Fruit fly (Drosophila melanogaster) whole organism, embryonic: ENCODE measurements around the gene Taf6.
A peak's percentile ranks its signal among the peaks of the same experiment; 100 is the strongest.

Experiments
- Adf1 ChIP-seq: fragments of 200-800 bp; sonication (Bioruptor generic); IDR thresholded peaks from 2 replicates; pipeline ENCODE4 v1.3.6; 2022; ENCODE audit warnings: missing biosample characterization, missing genetic modification characterization
- CG10543 ChIP-seq: fragments of 200-800 bp; sonication (Bioruptor generic); optimal IDR thresholded peaks from 3 replicates; lab custom pipeline; 2017; ENCODE audit warnings: missing biosample characterization, mild to moderate bottlenecking, missing genetic modification characterization, moderate library complexity
- CG10959 ChIP-seq: fragments of 200-800 bp; sonication (Bioruptor generic); IDR thresholded peaks from 2 replicates; pipeline ENCODE4 v1.3.6; 2022; ENCODE audit warnings: missing biosample characterization, missing genetic modification characterization
- CG11504 ChIP-seq: fragments of 200-800 bp; sonication (Bioruptor generic); optimal IDR thresholded peaks from 3 replicates; lab custom pipeline; 2019; ENCODE audit warnings: missing biosample characterization, mild to moderate bottlenecking, missing genetic modification characterization, moderate library complexity
- CG11696 ChIP-seq: fragments of 200-800 bp; sonication (Bioruptor generic); IDR thresholded peaks from 2 replicates; pipeline ENCODE4 v1.3.6; 2022; ENCODE audit warnings: missing biosample characterization, missing genetic modification characterization
- CG13123 ChIP-seq: fragments of 200-800 bp; sonication (Bioruptor generic); optimal IDR thresholded peaks from 2 replicates; lab custom pipeline; 2016; ENCODE audit warnings: missing biosample characterization, missing genetic modification characterization
- CG13296 ChIP-seq: fragments of 200-800 bp; sonication (Bioruptor generic); optimal IDR thresholded peaks from 3 replicates; lab custom pipeline; 2018; ENCODE audit warnings: missing biosample characterization, mild to moderate bottlenecking, missing genetic modification characterization
- CG14050 ChIP-seq: fragments of 200-800 bp; sonication (Bioruptor generic); IDR thresholded peaks from 3 replicates; pipeline ENCODE4 v1.3.6; 2022; ENCODE audit warnings: missing biosample characterization, missing genetic modification characterization
- CG14965 ChIP-seq: fragments of 200-800 bp; sonication (Bioruptor generic); optimal IDR thresholded peaks from 2 replicates; lab custom pipeline; 2016; ENCODE audit warnings: missing biosample characterization, missing genetic modification characterization, borderline replicate concordance
- CG15073 ChIP-seq: fragments of 200-800 bp; sonication (Bioruptor generic); optimal IDR thresholded peaks from 2 replicates; lab custom pipeline; 2016; ENCODE audit warnings: missing biosample characterization, missing genetic modification characterization
- CG1529 ChIP-seq: fragments of 200-800 bp; sonication (Bioruptor generic); optimal IDR thresholded peaks from 3 replicates; lab custom pipeline; 2018; ENCODE audit warnings: missing biosample characterization, missing genetic modification characterization
- CG15696 ChIP-seq: fragments of 200-800 bp; sonication (Bioruptor generic); optimal IDR thresholded peaks from 2 replicates; lab custom pipeline; 2019; ENCODE audit warnings: missing biosample characterization, mild to moderate bottlenecking, missing genetic modification characterization, moderate library complexity
- CG1602 ChIP-seq: fragments of 200-800 bp; sonication (Bioruptor generic); optimal IDR thresholded peaks from 3 replicates; lab custom pipeline; 2016; ENCODE audit warnings: missing biosample characterization, missing genetic modification characterization
- CG17359 ChIP-seq: fragments of 200-800 bp; sonication (Bioruptor generic); optimal IDR thresholded peaks from 3 replicates; lab custom pipeline; 2018; ENCODE audit warnings: missing biosample characterization, mild to moderate bottlenecking, missing genetic modification characterization, moderate library complexity
- CG17802 ChIP-seq: fragments of 200-800 bp; sonication (Bioruptor generic); optimal IDR thresholded peaks from 2 replicates; lab custom pipeline; 2018; ENCODE audit warnings: missing biosample characterization, mild to moderate bottlenecking, missing genetic modification characterization, moderate library complexity
- CG17912 ChIP-seq: fragments of 200-800 bp; sonication (Bioruptor generic); optimal IDR thresholded peaks from 2 replicates; lab custom pipeline; 2018; ENCODE audit warnings: missing biosample characterization, mild to moderate bottlenecking, missing genetic modification characterization
- CG18262 ChIP-seq: fragments of 200-800 bp; optimal IDR thresholded peaks from 3 replicates; lab custom pipeline; 2019; ENCODE audit warnings: missing biosample characterization, mild to moderate bottlenecking, missing genetic modification characterization, moderate library complexity
- CG30020 ChIP-seq: fragments of 200-800 bp; optimal IDR thresholded peaks from 2 replicates; lab custom pipeline; 2019; ENCODE audit warnings: missing biosample characterization, mild to moderate bottlenecking, missing genetic modification characterization, moderate library complexity
- CG34422 ChIP-seq: fragments of 200-800 bp; sonication (Bioruptor generic); IDR thresholded peaks from 3 replicates; pipeline ENCODE4 v1.3.6; 2022; ENCODE audit warnings: missing biosample characterization, missing genetic modification characterization
- CG6765 ChIP-seq: fragments of 200-800 bp; sonication (Bioruptor generic); optimal IDR thresholded peaks from 3 replicates; lab custom pipeline; 2017; ENCODE audit warnings: missing biosample characterization, mild to moderate bottlenecking, missing genetic modification characterization
- CG9609 ChIP-seq: fragments of 200-800 bp; sonication (Bioruptor generic); optimal IDR thresholded peaks from 3 replicates; lab custom pipeline; 2016; ENCODE audit warnings: missing biosample characterization, missing genetic modification characterization
- D ChIP-seq, 2 experiments: fragments of 200-800 bp in 1 of 2; fragments of >200 bp in 1 of 2; sonication (Bioruptor generic) in 1 of 2; optimal IDR thresholded peaks; 2 replicates in 1 of 2; 3 replicates in 1 of 2; lab custom pipeline; 2017; ENCODE audit warnings: mild to moderate bottlenecking in 1 of 2, missing biosample characterization in 1 of 2, missing genetic modification characterization in 1 of 2, missing genetic modification reagents in 1 of 2
- Doc3 ChIP-seq: fragments of 200-800 bp; sonication (Bioruptor generic); IDR thresholded peaks from 3 replicates; pipeline ENCODE4 v1.3.6; 2022; ENCODE audit warnings: missing biosample characterization, missing genetic modification characterization; ENCODE audit not compliant: partially characterized antibody
- Fer3 ChIP-seq: fragments of 200-800 bp; sonication (Bioruptor generic); optimal IDR thresholded peaks from 2 replicates; lab custom pipeline; 2018; ENCODE audit warnings: missing biosample characterization, mild to moderate bottlenecking, missing genetic modification characterization, moderate library complexity
- HLH54F ChIP-seq: fragments of 200-800 bp; sonication (Bioruptor generic); optimal IDR thresholded peaks from 3 replicates; lab custom pipeline; 2016; ENCODE audit warnings: missing biosample characterization, missing genetic modification characterization
- Hmr ChIP-seq: fragments of 200-800 bp; sonication (Bioruptor generic); optimal IDR thresholded peaks from 3 replicates; lab custom pipeline; 2017; ENCODE audit warnings: mild to moderate bottlenecking, missing biosample characterization, missing genetic modification reagents, missing genetic modification characterization
- Kr ChIP-seq: fragments of 200-800 bp; sonication (Bioruptor generic); optimal IDR thresholded peaks from 2 replicates; lab custom pipeline; 2017; ENCODE audit warnings: missing biosample characterization, mild to moderate bottlenecking, missing genetic modification characterization
- Med ChIP-seq: fragments of 200-800 bp; sonication (Bioruptor generic); peaks from one replicate; lab custom pipeline; 2016; ENCODE audit warnings: missing biosample characterization, missing genetic modification characterization, mild to moderate bottlenecking, inconsistent platforms, moderate library complexity
- Nf-YA ChIP-seq: fragments of 200-800 bp; sonication (Bioruptor generic); IDR thresholded peaks from 2 replicates; pipeline ENCODE4 v1.3.6; 2022; ENCODE audit warnings: missing biosample characterization, missing genetic modification characterization
- Oaz ChIP-seq: fragments of 200-800 bp; sonication (Bioruptor generic); IDR thresholded peaks from 2 replicates; pipeline ENCODE4 v1.3.6; 2022; ENCODE audit warnings: missing biosample characterization, missing genetic modification characterization
- Opbp ChIP-seq: fragments of 200-800 bp; sonication (Bioruptor generic); IDR thresholded peaks from 3 replicates; pipeline ENCODE4 v1.3.6; 2022; ENCODE audit warnings: missing biosample characterization, missing genetic modification characterization; ENCODE audit not compliant: partially characterized antibody
- Scr ChIP-seq: fragments of 200-800 bp; sonication (Bioruptor generic); IDR thresholded peaks from 2 replicates; pipeline ENCODE4 v1.3.6; 2022; ENCODE audit warnings: missing biosample characterization, missing genetic modification characterization; ENCODE audit not compliant: partially characterized antibody
- Spps ChIP-seq: fragments of 200-800 bp; sonication (Bioruptor generic); optimal IDR thresholded peaks from 2 replicates; lab custom pipeline; 2018; ENCODE audit warnings: missing biosample characterization, mild to moderate bottlenecking, missing genetic modification characterization
- YL-1 ChIP-seq: fragments of 200-800 bp; sonication (Bioruptor generic); optimal IDR thresholded peaks from 3 replicates; lab custom pipeline; 2017; ENCODE audit warnings: missing biosample characterization, mild to moderate bottlenecking, missing genetic modification characterization
- ab ChIP-seq: fragments of 200-800 bp; sonication (Bioruptor generic); optimal IDR thresholded peaks from 2 replicates; lab custom pipeline; 2016; ENCODE audit warnings: missing biosample characterization, missing genetic modification characterization
- chif ChIP-seq, 2 experiments: fragments of 200-800 bp; sonication (Bioruptor generic); optimal IDR thresholded peaks; 3 replicates each; lab custom pipeline; 2016; ENCODE audit warnings: missing biosample characterization in 2 of 2, missing genetic modification characterization in 2 of 2
- dati ChIP-seq: fragments of 200-800 bp; sonication (Bioruptor generic); IDR thresholded peaks from 2 replicates; pipeline ENCODE4 v1.3.6; 2022; ENCODE audit warnings: missing biosample characterization, missing genetic modification characterization
- dysf ChIP-seq: fragments of 200-800 bp; sonication (Bioruptor generic); IDR thresholded peaks from 3 replicates; pipeline ENCODE4 v1.3.6; 2022; ENCODE audit warnings: missing biosample characterization, missing genetic modification characterization
- fd102C ChIP-seq: fragments of 200-800 bp; sonication (Bioruptor generic); optimal IDR thresholded peaks from 2 replicates; lab custom pipeline; 2018; ENCODE audit warnings: missing biosample characterization, mild to moderate bottlenecking, missing genetic modification characterization, moderate library complexity
- gsb-n ChIP-seq: fragments of 200-800 bp; sonication (Bioruptor generic); optimal IDR thresholded peaks from 3 replicates; lab custom pipeline; 2018; ENCODE audit warnings: missing biosample characterization, mild to moderate bottlenecking, missing genetic modification characterization
- gt ChIP-seq: fragments of 200-800 bp; sonication (Bioruptor generic); IDR thresholded peaks from 2 replicates; pipeline ENCODE4 v1.3.6; 2022; ENCODE audit warnings: missing biosample characterization, missing genetic modification characterization
- hb ChIP-seq: fragments of 200-800 bp; sonication (Bioruptor generic); IDR thresholded peaks from 3 replicates; pipeline ENCODE4 v1.3.6; 2022; ENCODE audit warnings: missing biosample characterization, missing genetic modification characterization; ENCODE audit not compliant: partially characterized antibody
- lmd ChIP-seq: fragments of 200-800 bp; sonication (Bioruptor generic); IDR thresholded peaks from 2 replicates; pipeline ENCODE4 v1.3.6; 2022; ENCODE audit warnings: missing biosample characterization, missing genetic modification characterization
- mirr ChIP-seq: fragments of 200-800 bp; sonication (Bioruptor generic); optimal IDR thresholded peaks from 3 replicates; lab custom pipeline; 2018; ENCODE audit warnings: missing biosample characterization, mild to moderate bottlenecking, missing genetic modification characterization
- mld ChIP-seq: fragments of 200-800 bp; sonication (Bioruptor generic); IDR thresholded peaks from 3 replicates; pipeline ENCODE4 v1.3.6; 2022; ENCODE audit warnings: missing biosample characterization, missing genetic modification characterization; ENCODE audit not compliant: partially characterized antibody
- repo ChIP-seq: fragments of 200-800 bp; sonication (Bioruptor generic); optimal IDR thresholded peaks from 2 replicates; lab custom pipeline; 2016; ENCODE audit warnings: missing biosample characterization, missing genetic modification characterization
- scrt ChIP-seq: fragments of 200-800 bp; sonication (Bioruptor generic); optimal IDR thresholded peaks from 2 replicates; lab custom pipeline; 2018; ENCODE audit warnings: missing biosample characterization, mild to moderate bottlenecking, missing genetic modification characterization, moderate library complexity
- sens ChIP-seq: fragments of 200-800 bp; sonication (Bioruptor generic); peaks from one replicate; lab custom pipeline; 2016; ENCODE audit warnings: missing biosample characterization, missing genetic modification characterization
- unc-4 ChIP-seq: fragments of 200-800 bp; sonication (Bioruptor generic); IDR thresholded peaks from 2 replicates; pipeline ENCODE4 v1.3.6; 2022; ENCODE audit warnings: missing biosample characterization, missing genetic modification characterization; ENCODE audit not compliant: partially characterized antibody

Gene Taf6

dm6 chr3L:19557197-19557995, 41.5 kb upstream of the Taf6 start (continued):
- TF ChIP-seq D (optimal IDR thresholded peaks at IDR 0.05; lab: Kevin White, UChicago) (no peak), D (GFP tag; optimal IDR thresholded peaks at IDR 0.05; lab: Kevin White, UChicago) (peak; percentile 19), CG6765 (no peak), CG15696 (tag; lab: Kevin White, UChicago) (peak; percentile 84), CG11696 (GFP tag; lab: Robert Waterston, UW) (no peak), CG1602 (GFP tag; lab: Kevin White, UChicago) (no peak), Oaz (GFP tag; lab: Robert Waterston, UW) (no peak), ab (GFP tag; lab: Kevin White, UChicago) (no peak), fd102C (no peak), CG10543 (GFP tag; lab: Kevin White, UChicago) (no peak), Opbp (GFP tag; lab: Robert Waterston, UW) (no peak), mirr (GFP tag; lab: Kevin White, UChicago) (no peak), CG34422 (GFP tag; lab: Robert Waterston, UW) (no peak), chif (GFP tag; optimal IDR thresholded peaks at IDR 0.05; lab: Kevin White, UChicago) (no peak), repo (no peak), dysf (GFP tag; lab: Robert Waterston, UW) (no peak), HLH54F (GFP tag; lab: Kevin White, UChicago) (no peak), Hmr (GFP tag; lab: Kevin White, UChicago) (no peak), Kr (GFP tag; lab: Kevin White, UChicago) (no peak), scrt (GFP tag; lab: Kevin White, UChicago) (no peak), CG30020 (tag; lab: Kevin White, UChicago) (peak; percentile 21), Nf-YA (GFP tag; lab: Robert Waterston, UW) (no peak), CG15073 (no peak), Doc3 (no peak), CG17912 (GFP tag; lab: Kevin White, UChicago) (no peak), Adf1 (GFP tag; lab: Robert Waterston, UW) (no peak), CG14965 (GFP tag; lab: Kevin White, UChicago) (no peak), CG17802 (tag; lab: Kevin White, UChicago) (no peak), Med (GFP tag; lab: Kevin White, UChicago) (no peak), YL-1 (GFP tag; lab: Kevin White, UChicago) (no peak), lmd (no peak), CG11504 (tag; lab: Kevin White, UChicago) (no peak), hb (no peak), mld (GFP tag; lab: Robert Waterston, UW) (no peak), CG1529 (GFP tag; lab: Kevin White, UChicago) (no peak), CG13123 (GFP tag; lab: Kevin White, UChicago) (no peak), CG10959 (GFP tag; lab: Robert Waterston, UW) (no peak), Scr (GFP tag; lab: Robert Waterston, UW) (no peak), CG13296 (no peak), CG9609 (no peak), CG17359 (no peak), Fer3 (tag; lab: Kevin White, UChicago) (no peak), Spps (tag; lab: Kevin White, UChicago) (no peak), CG14050 (no peak), gt (no peak), CG18262 (tag; lab: Kevin White, UChicago) (peak; percentile 82), unc-4 (GFP tag; lab: Robert Waterston, UW) (no peak), gsb-n (peak; percentile 58), sens (GFP tag; lab: Kevin White, UChicago) (no peak), dati (no peak)
